Worm (Caenorhabditis elegans): ENCODE data around the gene Y43F8C.13.

Y43F8C.13 gene

DNA sequence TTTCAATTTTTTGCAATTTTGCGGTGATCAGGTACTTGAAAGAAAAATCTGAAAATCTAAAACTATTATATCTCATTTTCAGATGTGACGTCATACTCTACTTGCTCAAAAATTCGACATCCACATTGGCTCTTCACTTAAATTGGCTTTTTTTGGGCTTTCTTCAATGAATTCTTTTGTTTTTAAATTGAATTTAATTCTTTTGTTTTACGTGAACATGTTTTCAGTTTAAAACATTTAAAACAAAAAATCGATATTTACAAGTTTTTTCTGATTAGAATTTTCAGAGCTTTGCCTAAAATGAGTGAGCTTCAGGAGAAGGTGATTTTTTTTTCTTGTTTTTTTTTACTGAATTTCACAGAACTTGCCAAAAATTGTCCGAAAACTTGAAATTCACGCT lies 44.5 kb upstream of the Y43F8C.13 start, which contains the start of gene W04E12.3:
W04E12.3 (plus strand) TSS at position 301 of the 400 bp plus-strand sequence.
- TF ChIP-seq elt-2 (tag; optimal IDR thresholded peaks at IDR 0.05) (no peak), egl-27 (tag; optimal IDR thresholded peaks at IDR 0.05) (no peak), tbx-2 (tag; optimal IDR thresholded peaks at IDR 0.05) (no peak), elt-1 (tag; optimal IDR thresholded peaks at IDR 0.05) (no peak), jun-1 (tag; optimal IDR thresholded peaks at IDR 0.05) (no peak)

DNA sequence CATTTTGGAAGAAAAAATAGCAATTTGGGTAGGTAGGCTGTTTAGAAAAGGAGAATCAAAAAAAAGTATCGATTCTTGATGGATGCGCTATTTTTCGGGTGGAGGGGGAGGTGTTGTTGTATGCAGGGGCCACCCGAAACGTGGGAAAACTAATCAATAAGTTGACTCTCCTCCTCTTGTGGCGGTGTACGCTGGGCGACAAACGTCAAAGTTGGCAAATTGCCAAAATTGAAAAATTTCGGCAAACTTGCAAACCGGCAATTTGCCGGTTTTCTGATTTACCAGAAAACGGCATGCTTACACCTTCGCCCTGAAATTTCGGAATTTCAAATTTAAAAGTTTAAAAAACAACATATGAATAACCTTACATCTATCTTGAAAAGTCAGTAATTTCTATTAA lies 43.8 kb upstream of the Y43F8C.13 start, which contains the start of gene W04E12.2:
W04E12.2 (minus strand) TSS at position 101 of the 400 bp plus-strand sequence.
- TF ChIP-seq fkh-10 (GFP tag; optimal IDR thresholded peaks at IDR 0.05) (no peak), nhr-25 (tag; optimal IDR thresholded peaks at IDR 0.05) (no peak), nhr-28 (tag; optimal IDR thresholded peaks at IDR 0.05) (no peak), pha-4 (tag; optimal IDR thresholded peaks at IDR 0.05) (no peak), nhr-23 (tag; optimal IDR thresholded peaks at IDR 0.05) (no peak)

- no peak for TF ChIP-seq mml-1 (tag; optimal IDR thresholded peaks at IDR 0.05)
- no peak for TF ChIP-seq lin-39 (tag; optimal IDR thresholded peaks at IDR 0.05)
- TF ChIP-seq nhr-23 (tag; optimal IDR thresholded peaks at IDR 0.05) = no peak
- TF ChIP-seq elt-2 (tag; optimal IDR thresholded peaks at IDR 0.05) = no peak
- no peak for TF ChIP-seq nhr-25 (tag; optimal IDR thresholded peaks at IDR 0.05)
- TF ChIP-seq nhr-11 (tag; optimal IDR thresholded peaks at IDR 0.05) = no peak
- no peak for TF ChIP-seq R02D3.7 (tag; optimal IDR thresholded peaks at IDR 0.05)
- TF ChIP-seq nhr-76 (tag; optimal IDR thresholded peaks at IDR 0.05) = no peak
- TF ChIP-seq nhr-28 (tag; optimal IDR thresholded peaks at IDR 0.05) = no peak
- no peak for TF ChIP-seq unc-62 (GFP tag; optimal IDR thresholded peaks at IDR 0.05)
- TF ChIP-seq aly-2 (tag; optimal IDR thresholded peaks at IDR 0.05) = no peak
- TF ChIP-seq nhr-43 (tag; optimal IDR thresholded peaks at IDR 0.05; ENCODE audit: poor library complexity, severe bottlenecking) = no peak
- TF ChIP-seq nhr-77 (tag; optimal IDR thresholded peaks at IDR 0.05) = no peak
Observed at ce11 chrV:19738117-19738516, 40.9 kb upstream of the Y43F8C.13 start, which contains the start of gene fbxa-131. fbxa-131 (plus strand) TSS chrV:19738417.

DNA sequence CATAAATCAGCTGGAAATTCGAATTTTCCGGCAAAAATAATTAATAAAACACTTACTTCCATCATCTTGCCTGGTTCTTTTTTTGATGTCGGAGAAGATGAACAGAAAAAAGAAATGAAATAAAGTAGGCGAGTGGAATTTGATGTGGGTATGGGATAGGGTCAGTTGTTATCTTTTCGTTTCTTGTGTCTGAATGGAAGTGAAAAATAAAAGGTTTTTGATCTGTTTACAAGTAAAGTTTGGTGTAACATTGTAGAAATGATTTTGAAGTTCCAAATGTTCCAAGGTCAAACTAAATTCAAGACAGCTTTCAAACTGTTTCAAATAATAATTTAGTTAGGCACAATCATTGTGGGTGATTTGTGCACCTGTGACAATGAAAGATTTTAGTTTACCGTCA lies 40.3 kb upstream of the Y43F8C.13 start, which contains the start of gene W04E12.7:
W04E12.7 (minus strand) TSS at position 101 of the 400 bp plus-strand sequence.
- TF ChIP-seq nhr-77 (tag; optimal IDR thresholded peaks at IDR 0.05) (no peak), daf-12 (tag; optimal IDR thresholded peaks at IDR 0.05) (no peak), fkh-2 (tag; optimal IDR thresholded peaks at IDR 0.05) (no peak), ztf-11 (tag; optimal IDR thresholded peaks at IDR 0.05) (no peak), skn-1 (tag; optimal IDR thresholded peaks at IDR 0.05) (no peak), jun-1 (tag; optimal IDR thresholded peaks at IDR 0.05) (no peak), zag-1 (tag; optimal IDR thresholded peaks at IDR 0.05) (no peak)

DNA sequence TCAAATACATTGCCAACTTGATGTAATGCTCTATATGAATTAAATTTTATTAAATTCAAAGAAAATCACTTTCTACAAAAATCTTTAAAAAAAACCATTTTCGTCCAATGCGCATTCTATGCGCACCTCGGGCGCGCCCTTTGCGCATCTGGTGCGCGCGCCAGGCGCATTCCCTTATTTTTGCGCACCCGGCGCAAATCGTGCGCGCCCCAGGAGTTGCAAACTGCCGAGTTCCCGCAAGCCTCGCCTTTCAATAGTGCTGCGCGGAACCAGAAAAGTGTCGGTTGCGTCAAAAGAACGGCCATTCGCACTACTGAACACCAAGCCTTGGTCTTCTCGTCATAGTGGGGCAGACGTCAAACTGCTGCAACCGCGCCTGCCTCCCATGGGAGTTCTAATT lies 36.5 kb upstream of the Y43F8C.13 start:
- no peak for TF ChIP-seq ceh-28 (tag; optimal IDR thresholded peaks at IDR 0.05)
- no peak for TF ChIP-seq tbx-2 (tag; optimal IDR thresholded peaks at IDR 0.05)
- TF ChIP-seq elt-2 (tag; optimal IDR thresholded peaks at IDR 0.05) = no peak
- TF ChIP-seq nhr-12 (tag; optimal IDR thresholded peaks at IDR 0.05) = no peak
- no peak for TF ChIP-seq mml-1 (tag; optimal IDR thresholded peaks at IDR 0.05)
- no peak for TF ChIP-seq ztf-11 (tag; optimal IDR thresholded peaks at IDR 0.05)
- no peak for TF ChIP-seq eor-1 (tag; optimal IDR thresholded peaks at IDR 0.05)
- no peak for TF ChIP-seq ztf-4 (tag; optimal IDR thresholded peaks at IDR 0.05)
- no peak for TF ChIP-seq nhr-25 (tag; optimal IDR thresholded peaks at IDR 0.05)
- no peak for TF ChIP-seq nhr-11 (tag; optimal IDR thresholded peaks at IDR 0.05)
- TF ChIP-seq aly-2 (tag; optimal IDR thresholded peaks at IDR 0.05) = no peak
- no peak for TF ChIP-seq egl-27 (tag; optimal IDR thresholded peaks at IDR 0.05)
- TF ChIP-seq nhr-237 (tag; optimal IDR thresholded peaks at IDR 0.05) = no peak
- no peak for TF ChIP-seq nhr-76 (tag; optimal IDR thresholded peaks at IDR 0.05)
- no peak for TF ChIP-seq nhr-23 (tag; optimal IDR thresholded peaks at IDR 0.05)
- TF ChIP-seq nhr-43 (tag; optimal IDR thresholded peaks at IDR 0.05; ENCODE audit: poor library complexity, severe bottlenecking) = no peak

ce11 chrV:19730280-19730679 lies 33.1 kb upstream of the Y43F8C.13 start, which contains the start of gene Y116F11A.1:
Y116F11A.1 (plus strand) TSS chrV:19730580.
- no peak for TF ChIP-seq jun-1 (tag; optimal IDR thresholded peaks at IDR 0.05)
- TF ChIP-seq elt-1 (tag; optimal IDR thresholded peaks at IDR 0.05) = no peak
- TF ChIP-seq mml-1 (tag; optimal IDR thresholded peaks at IDR 0.05) = no peak
- no peak for TF ChIP-seq skn-1 (tag; optimal IDR thresholded peaks at IDR 0.05)
- TF ChIP-seq ZK546.5 (tag; optimal IDR thresholded peaks at IDR 0.05) = no peak
- no peak for TF ChIP-seq ztf-4 (tag; optimal IDR thresholded peaks at IDR 0.05)
- no peak for TF ChIP-seq hmg-11 (tag; optimal IDR thresholded peaks at IDR 0.05)
- no peak for TF ChIP-seq eor-1 (tag; optimal IDR thresholded peaks at IDR 0.05)
- TF ChIP-seq fkh-10 (GFP tag; optimal IDR thresholded peaks at IDR 0.05) = no peak
- TF ChIP-seq ceh-9 (tag; optimal IDR thresholded peaks at IDR 0.05) = no peak
- no peak for TF ChIP-seq aly-2 (tag; optimal IDR thresholded peaks at IDR 0.05)
- no peak for TF ChIP-seq lin-15B (tag; optimal IDR thresholded peaks at IDR 0.05)
- no peak for TF ChIP-seq nhr-76 (tag; optimal IDR thresholded peaks at IDR 0.05)
- no peak for TF ChIP-seq nfya-1 (tag; optimal IDR thresholded peaks at IDR 0.05; ENCODE audit: insufficient read depth)
- no peak for TF ChIP-seq nhr-77 (tag; optimal IDR thresholded peaks at IDR 0.05)
- no peak for TF ChIP-seq ztf-11 (tag; optimal IDR thresholded peaks at IDR 0.05)
- TF ChIP-seq pqm-1 (tag; optimal IDR thresholded peaks at IDR 0.05) = no peak

Measured in whole organism, L3 larva.